Fruit fly (Drosophila melanogaster) whole organism, embryonic: ENCODE measurements around the gene Mer.

Source experiments
- CG10274 ChIP-seq: fragments of 200-800 bp; sonication (Bioruptor generic); optimal IDR thresholded peaks from 3 replicates; lab custom pipeline; 2017; ENCODE audit warnings: missing biosample characterization, mild to moderate bottlenecking, missing genetic modification characterization
- CG11696 ChIP-seq: fragments of 200-800 bp; sonication (Bioruptor generic); IDR thresholded peaks from 2 replicates; pipeline ENCODE4 v1.3.6; 2022; ENCODE audit warnings: missing biosample characterization, missing genetic modification characterization
- CG12219 ChIP-seq: fragments of 200-800 bp; sonication (Bioruptor generic); optimal IDR thresholded peaks from 3 replicates; lab custom pipeline; 2018; ENCODE audit warnings: missing biosample characterization, mild to moderate bottlenecking, missing genetic modification characterization
- CG12299 ChIP-seq: fragments of 200-800 bp; sonication (Bioruptor generic); optimal IDR thresholded peaks from 2 replicates; lab custom pipeline; 2018; ENCODE audit warnings: missing biosample characterization, mild to moderate bottlenecking, missing genetic modification characterization
- CG12744 ChIP-seq: fragments of 200-800 bp; sonication (Bioruptor generic); optimal IDR thresholded peaks from 2 replicates; lab custom pipeline; 2016; ENCODE audit warnings: missing biosample characterization, missing genetic modification characterization
- CG13287 ChIP-seq: fragments of 200-800 bp; sonication (Bioruptor generic); IDR thresholded peaks from 2 replicates; pipeline ENCODE4 v1.3.6; 2022; ENCODE audit warnings: missing biosample characterization, missing genetic modification characterization; ENCODE audit not compliant: partially characterized antibody
- CG14441 ChIP-seq: fragments of 200-800 bp; sonication (Bioruptor generic); IDR thresholded peaks from 2 replicates; pipeline ENCODE4 v1.3.6; 2022; ENCODE audit warnings: missing biosample characterization, missing genetic modification characterization
- CG15514 ChIP-seq: fragments of 200-800 bp; sonication (Bioruptor generic); optimal IDR thresholded peaks from 3 replicates; lab custom pipeline; 2017; ENCODE audit warnings: missing biosample characterization, missing genetic modification characterization, mild to moderate bottlenecking, moderate library complexity, missing genetic modification reagents
- CG1602 ChIP-seq: fragments of 200-800 bp; sonication (Bioruptor generic); optimal IDR thresholded peaks from 3 replicates; lab custom pipeline; 2016; ENCODE audit warnings: missing biosample characterization, missing genetic modification characterization
- CG1647 ChIP-seq: fragments of 200-800 bp; sonication (Bioruptor generic); optimal IDR thresholded peaks from 3 replicates; lab custom pipeline; 2016; ENCODE audit warnings: missing biosample characterization, missing genetic modification characterization
- CG16779 ChIP-seq: fragments of 200-800 bp; sonication (Bioruptor generic); IDR thresholded peaks from 2 replicates; pipeline ENCODE4 v1.3.6; 2022; ENCODE audit warnings: missing biosample characterization, missing genetic modification characterization
- CG17359 ChIP-seq: fragments of 200-800 bp; sonication (Bioruptor generic); optimal IDR thresholded peaks from 3 replicates; lab custom pipeline; 2018; ENCODE audit warnings: missing biosample characterization, mild to moderate bottlenecking, missing genetic modification characterization, moderate library complexity
- CG1792 ChIP-seq: fragments of 200-800 bp; sonication (Bioruptor generic); optimal IDR thresholded peaks from 2 replicates; lab custom pipeline; 2016; ENCODE audit warnings: missing biosample characterization, missing genetic modification characterization
- CG18764 ChIP-seq: fragments of 200-800 bp; sonication (Bioruptor generic); optimal IDR thresholded peaks from 3 replicates; lab custom pipeline; 2016; ENCODE audit warnings: missing biosample characterization, missing genetic modification characterization
- CG31441 ChIP-seq: fragments of 200-800 bp; sonication (Bioruptor generic); IDR thresholded peaks from 2 replicates; pipeline ENCODE4 v1.3.6; 2022; ENCODE audit warnings: missing biosample characterization, missing genetic modification characterization
- CG3281 ChIP-seq: fragments of 200-800 bp; sonication (Bioruptor generic); optimal IDR thresholded peaks from 3 replicates; lab custom pipeline; 2017; ENCODE audit warnings: missing biosample characterization, mild to moderate bottlenecking, missing genetic modification characterization
- CG42726 ChIP-seq: fragments of 200-800 bp; sonication (Bioruptor generic); IDR thresholded peaks from 2 replicates; pipeline ENCODE4 v1.3.6; 2022; ENCODE audit warnings: missing biosample characterization, missing genetic modification characterization; ENCODE audit not compliant: partially characterized antibody
- CG4360 ChIP-seq: fragments of 200-800 bp; sonication (Bioruptor generic); IDR thresholded peaks from 2 replicates; pipeline ENCODE4 v1.3.6; 2022; ENCODE audit warnings: missing biosample characterization, missing genetic modification characterization
- CG5180 ChIP-seq: fragments of 200-800 bp; sonication (Bioruptor generic); optimal IDR thresholded peaks from 3 replicates; lab custom pipeline; 2017; ENCODE audit warnings: missing biosample characterization, missing genetic modification characterization, mild to moderate bottlenecking, moderate library complexity, missing genetic modification reagents
- CG6683 ChIP-seq: fragments of 200-800 bp; sonication (Bioruptor generic); optimal IDR thresholded peaks from 2 replicates; lab custom pipeline; 2017; ENCODE audit warnings: missing biosample characterization, mild to moderate bottlenecking, missing genetic modification characterization, missing genetic modification reagents
- CG6854 ChIP-seq: fragments of 200-800 bp; sonication (Bioruptor generic); optimal IDR thresholded peaks from 3 replicates; lab custom pipeline; 2017; ENCODE audit warnings: missing biosample characterization, mild to moderate bottlenecking, missing genetic modification characterization
- CG7963 ChIP-seq: fragments of 200-800 bp; sonication (Bioruptor generic); IDR thresholded peaks from 3 replicates; pipeline ENCODE4 v1.3.6; 2022; ENCODE audit warnings: missing biosample characterization, missing genetic modification characterization; ENCODE audit not compliant: partially characterized antibody
- CG8388 ChIP-seq: fragments of 200-800 bp; sonication (Bioruptor generic); optimal IDR thresholded peaks from 2 replicates; lab custom pipeline; 2019; ENCODE audit warnings: missing biosample characterization, mild to moderate bottlenecking, missing genetic modification characterization, moderate library complexity
- CG9215 ChIP-seq: fragments of 200-800 bp; sonication (Bioruptor generic); IDR thresholded peaks from 2 replicates; pipeline ENCODE4 v1.3.6; 2022; ENCODE audit warnings: missing biosample characterization, missing genetic modification characterization
- Drgx ChIP-seq: fragments of 200-800 bp; sonication (Bioruptor generic); IDR thresholded peaks from 2 replicates; pipeline ENCODE4 v1.3.6; 2022; ENCODE audit warnings: missing biosample characterization, missing genetic modification characterization
- Ets97D ChIP-seq: fragments of 200-800 bp; sonication (Bioruptor generic); optimal IDR thresholded peaks from 3 replicates; lab custom pipeline; 2016; ENCODE audit warnings: missing biosample characterization, missing genetic modification characterization
- Fer3 ChIP-seq: fragments of 200-800 bp; sonication (Bioruptor generic); optimal IDR thresholded peaks from 2 replicates; lab custom pipeline; 2018; ENCODE audit warnings: missing biosample characterization, mild to moderate bottlenecking, missing genetic modification characterization, moderate library complexity
- H15 ChIP-seq: fragments of 200-800 bp; sonication (Bioruptor generic); IDR thresholded peaks from 3 replicates; pipeline ENCODE4 v1.3.6; 2022; ENCODE audit warnings: missing biosample characterization, missing genetic modification characterization
- HmgD ChIP-seq: fragments of 200-800 bp; sonication (Bioruptor generic); optimal IDR thresholded peaks from 3 replicates; lab custom pipeline; 2016; ENCODE audit warnings: missing biosample characterization, missing genetic modification characterization
- HmgZ ChIP-seq: fragments of 200-800 bp; sonication (Bioruptor generic); optimal IDR thresholded peaks from 2 replicates; lab custom pipeline; 2018; ENCODE audit warnings: missing biosample characterization, mild to moderate bottlenecking, missing genetic modification characterization
- Hmx ChIP-seq: fragments of 200-800 bp; sonication (Bioruptor generic); optimal IDR thresholded peaks from 2 replicates; lab custom pipeline; 2016; ENCODE audit warnings: missing biosample characterization, missing genetic modification characterization
- Hr39 ChIP-seq: fragments of >200 bp; optimal IDR thresholded peaks from 2 replicates; lab custom pipeline; 2017
- Nf-YA ChIP-seq: fragments of 200-800 bp; sonication (Bioruptor generic); IDR thresholded peaks from 2 replicates; pipeline ENCODE4 v1.3.6; 2022; ENCODE audit warnings: missing biosample characterization, missing genetic modification characterization
- Nf-YB ChIP-seq: fragments of 200-800 bp; sonication (Bioruptor generic); optimal IDR thresholded peaks from 3 replicates; lab custom pipeline; 2019; ENCODE audit warnings: missing biosample characterization, mild to moderate bottlenecking, missing genetic modification characterization, moderate library complexity
- Taf1 ChIP-seq: fragments of 200-800 bp; sonication (Bioruptor generic); IDR thresholded peaks from 2 replicates; pipeline ENCODE4 v1.3.6; 2022; ENCODE audit warnings: missing biosample characterization, missing genetic modification characterization
- ab ChIP-seq: fragments of 200-800 bp; sonication (Bioruptor generic); optimal IDR thresholded peaks from 2 replicates; lab custom pipeline; 2016; ENCODE audit warnings: missing biosample characterization, missing genetic modification characterization
- ac ChIP-seq: fragments of 200-800 bp; sonication (Bioruptor generic); optimal IDR thresholded peaks from 3 replicates; lab custom pipeline; 2017; ENCODE audit warnings: missing biosample characterization, mild to moderate bottlenecking, missing genetic modification characterization
- ato ChIP-seq: fragments of 200-800 bp; sonication (Bioruptor generic); IDR thresholded peaks from 2 replicates; pipeline ENCODE4 v1.3.6; 2022; ENCODE audit warnings: missing biosample characterization, missing genetic modification characterization; ENCODE audit not compliant: partially characterized antibody
- danr ChIP-seq: fragments of 200-800 bp; sonication (Bioruptor generic); IDR thresholded peaks from 2 replicates; pipeline ENCODE4 v1.3.6; 2022; ENCODE audit warnings: missing biosample characterization, missing genetic modification characterization
- gcm2 ChIP-seq: fragments of 200-800 bp; sonication (Bioruptor generic); optimal IDR thresholded peaks from 2 replicates; lab custom pipeline; 2016; ENCODE audit warnings: missing biosample characterization, missing genetic modification characterization
- gt ChIP-seq: fragments of 200-800 bp; sonication (Bioruptor generic); IDR thresholded peaks from 2 replicates; pipeline ENCODE4 v1.3.6; 2022; ENCODE audit warnings: missing biosample characterization, missing genetic modification characterization
- jigr1 ChIP-seq: fragments of 200-800 bp; sonication (Bioruptor generic); IDR thresholded peaks from 3 replicates; pipeline ENCODE4 v1.3.6; 2022; ENCODE audit warnings: missing biosample characterization, missing genetic modification characterization
- lbe ChIP-seq: fragments of 200-800 bp; sonication (Bioruptor generic); optimal IDR thresholded peaks from 2 replicates; lab custom pipeline; 2016; ENCODE audit warnings: missing biosample characterization, mild to moderate bottlenecking, missing genetic modification characterization
- lmd ChIP-seq: fragments of 200-800 bp; sonication (Bioruptor generic); IDR thresholded peaks from 2 replicates; pipeline ENCODE4 v1.3.6; 2022; ENCODE audit warnings: missing biosample characterization, missing genetic modification characterization
- maf-S ChIP-seq: fragments of 200-800 bp; sonication (Bioruptor generic); optimal IDR thresholded peaks from 2 replicates; lab custom pipeline; 2016; ENCODE audit warnings: missing biosample characterization, missing genetic modification characterization
- nerfin-1 ChIP-seq: fragments of 200-800 bp; sonication (Bioruptor generic); optimal IDR thresholded peaks from 3 replicates; lab custom pipeline; 2019; ENCODE audit warnings: missing biosample characterization, mild to moderate bottlenecking, missing genetic modification characterization, moderate library complexity
- org-1 ChIP-seq: fragments of 200-800 bp; sonication (Bioruptor generic); optimal IDR thresholded peaks from 2 replicates; lab custom pipeline; 2017; ENCODE audit warnings: missing biosample characterization, missing genetic modification characterization
- repo ChIP-seq: fragments of 200-800 bp; sonication (Bioruptor generic); optimal IDR thresholded peaks from 2 replicates; lab custom pipeline; 2016; ENCODE audit warnings: missing biosample characterization, missing genetic modification characterization
- sim ChIP-seq: fragments of 200-800 bp; sonication (Bioruptor generic); IDR thresholded peaks from 2 replicates; pipeline ENCODE4 v1.3.6; 2022; ENCODE audit warnings: missing biosample characterization, missing genetic modification characterization

Mer gene

dm6 chrX:19645873-19646541, 47.3 kb downstream of the Mer start, which contains the start of gene Arp10 (continued):
- peak; percentile 15 for TF ChIP-seq CG18764 (GFP tag; lab: Kevin White, UChicago)
- no peak for TF ChIP-seq CG6683
- TF ChIP-seq sim (GFP tag; lab: Robert Waterston, UW), result no peak
- TF ChIP-seq gcm2 (GFP tag; lab: Kevin White, UChicago), result no peak
- no peak for TF ChIP-seq H15
- no peak for TF ChIP-seq lbe (GFP tag; lab: Kevin White, UChicago)
- TF ChIP-seq Drgx, result no peak
- TF ChIP-seq CG31441 (GFP tag; lab: Robert Waterston, UW), result no peak
- no peak for TF ChIP-seq Nf-YB
- no peak for TF ChIP-seq danr (GFP tag; lab: Robert Waterston, UW)
- TF ChIP-seq CG5180 (GFP tag; lab: Kevin White, UChicago), result no peak
- no peak for TF ChIP-seq CG12299 (tag; lab: Kevin White, UChicago)
- TF ChIP-seq HmgD (GFP tag; lab: Kevin White, UChicago), result no peak
- TF ChIP-seq CG6854 (GFP tag; lab: Kevin White, UChicago), result no peak
- no peak for TF ChIP-seq CG11696 (GFP tag; lab: Robert Waterston, UW)

- TF ChIP-seq Hmx (GFP tag; lab: Kevin White, UChicago) (no peak), CG9215 (GFP tag; lab: Robert Waterston, UW) (peak; percentile 29), Ets97D (GFP tag; lab: Kevin White, UChicago) (peak; percentile 93), CG10274 (GFP tag; lab: Kevin White, UChicago) (no peak), CG13287 (GFP tag; lab: Robert Waterston, UW) (no peak; the same call in 1 of the 2 replicates), CG14441 (no peak), HmgD (GFP tag; lab: Kevin White, UChicago) (peak; percentile 13), CG3281 (GFP tag; lab: Kevin White, UChicago) (peak; percentile 66), CG1647 (GFP tag; lab: Kevin White, UChicago) (peak; percentile 14), CG12744 (GFP tag; lab: Kevin White, UChicago) (no peak), gt (GFP tag; lab: Robert Waterston, UW) (no peak), Nf-YA (no peak), Hr39 (lab: Kevin White, UChicago) (no peak), ato (GFP tag; lab: Robert Waterston, UW) (no peak), CG8388 (GFP tag; lab: Kevin White, UChicago) (no peak), CG16779 (GFP tag; lab: Robert Waterston, UW) (no peak), Taf1 (GFP tag; lab: Robert Waterston, UW) (no peak), CG7963 (GFP tag; lab: Robert Waterston, UW) (no peak), ac (GFP tag; lab: Kevin White, UChicago) (no peak), CG12219 (no peak), maf-S (GFP tag; lab: Kevin White, UChicago) (peak; percentile 11), jigr1 (no peak), CG1602 (GFP tag; lab: Kevin White, UChicago) (no peak), HmgZ (tag; lab: Kevin White, UChicago) (peak; percentile 75), repo (GFP tag; lab: Kevin White, UChicago) (no peak), CG42726 (peak; percentile 33; the same call in 1 of the 2 replicates), Fer3 (peak; percentile 1), CG4360 (GFP tag; lab: Robert Waterston, UW) (no peak), nerfin-1 (peak; percentile 10), lmd (GFP tag; lab: Robert Waterston, UW) (no peak; the same call in 1 of the 2 replicates), CG15514 (GFP tag; lab: Kevin White, UChicago) (peak; percentile 79), CG17359 (peak; percentile 26), org-1 (no peak), CG1792 (GFP tag; lab: Kevin White, UChicago) (no peak), ab (GFP tag; lab: Kevin White, UChicago) (no peak)
Observed at dm6 chrX:19642819-19643504, 50.3 kb downstream of the Mer start, which contains the start of the genes CG12237 and Sec61gamma. Gene CG12237 (minus strand): TSS chrX:19642869. Gene Sec61gamma (plus strand): TSS chrX:19643327.
